Fruit fly (Drosophila melanogaster) whole organism, embryonic: ENCODE results near the gene RpL32.

ENCODE experiments used
- Adf1 ChIP-seq: fragments of 200-800 bp; sonication (Bioruptor generic); IDR thresholded peaks from 2 replicates; pipeline ENCODE4 v1.3.6; 2022; ENCODE audit warnings: missing biosample characterization, missing genetic modification characterization
- Atf6 ChIP-seq: fragments of 200-800 bp; sonication (Bioruptor generic); IDR thresholded peaks from 2 replicates; pipeline ENCODE4 v1.3.6; 2022; ENCODE audit warnings: missing biosample characterization, missing genetic modification characterization
- BEAF-32 ChIP-seq: fragments of 200-800 bp; sonication (Bioruptor generic); optimal IDR thresholded peaks from 3 replicates; lab custom pipeline; 2017; ENCODE audit warnings: missing biosample characterization, missing genetic modification characterization, mild to moderate bottlenecking, moderate library complexity, missing genetic modification reagents
- CG10462 ChIP-seq: fragments of 200-800 bp; sonication (Bioruptor generic); optimal IDR thresholded peaks from 2 replicates; lab custom pipeline; 2016; ENCODE audit warnings: missing biosample characterization, missing genetic modification characterization
- CG11560 ChIP-seq: fragments of 200-800 bp; sonication (Bioruptor generic); IDR thresholded peaks from 3 replicates; pipeline ENCODE4 v1.3.6; 2022; ENCODE audit warnings: missing biosample characterization, missing genetic modification characterization
- CG12391 ChIP-seq: fragments of 200-800 bp; sonication (Bioruptor generic); optimal IDR thresholded peaks from 3 replicates; lab custom pipeline; 2018; ENCODE audit warnings: missing biosample characterization, mild to moderate bottlenecking, missing genetic modification characterization, moderate library complexity
- CG12659 ChIP-seq: fragments of 200-800 bp; sonication (Bioruptor generic); optimal IDR thresholded peaks from 3 replicates; lab custom pipeline; 2017; ENCODE audit warnings: mild to moderate bottlenecking, missing biosample characterization, missing genetic modification reagents, missing genetic modification characterization
- CG13123 ChIP-seq: fragments of 200-800 bp; sonication (Bioruptor generic); optimal IDR thresholded peaks from 2 replicates; lab custom pipeline; 2016; ENCODE audit warnings: missing biosample characterization, missing genetic modification characterization
- CG1603 ChIP-seq: fragments of 200-800 bp; sonication (Bioruptor generic); optimal IDR thresholded peaks from 2 replicates; lab custom pipeline; 2019; ENCODE audit warnings: missing biosample characterization, mild to moderate bottlenecking, missing genetic modification characterization, moderate library complexity
- CG16863 ChIP-seq: fragments of 200-800 bp; sonication (Bioruptor generic); optimal IDR thresholded peaks from 3 replicates; lab custom pipeline; 2016; ENCODE audit warnings: missing biosample characterization, missing genetic modification characterization
- CG17328 ChIP-seq: fragments of 200-800 bp; sonication (Bioruptor generic); IDR thresholded peaks from 2 replicates; pipeline ENCODE4 v1.3.6; 2022; ENCODE audit warnings: missing biosample characterization, missing genetic modification characterization
- CG17568 ChIP-seq: fragments of 200-800 bp; sonication (Bioruptor generic); optimal IDR thresholded peaks from 2 replicates; lab custom pipeline; 2018; ENCODE audit warnings: missing biosample characterization, mild to moderate bottlenecking, missing genetic modification characterization, moderate library complexity
- CG17612 ChIP-seq: fragments of 200-800 bp; sonication (Bioruptor generic); IDR thresholded peaks from 2 replicates; pipeline ENCODE4 v1.3.6; 2022; ENCODE audit warnings: missing biosample characterization, missing genetic modification characterization
- CG18619 ChIP-seq: fragments of 200-800 bp; sonication (Bioruptor generic); optimal IDR thresholded peaks from 3 replicates; lab custom pipeline; 2017; ENCODE audit warnings: missing biosample characterization, mild to moderate bottlenecking, missing genetic modification characterization
- CG2678 ChIP-seq: fragments of 200-800 bp; sonication (Bioruptor generic); optimal IDR thresholded peaks from 3 replicates; lab custom pipeline; 2019; ENCODE audit warnings: missing biosample characterization, mild to moderate bottlenecking, missing genetic modification characterization, moderate library complexity
- CG3726 ChIP-seq: fragments of 200-800 bp; sonication (Bioruptor generic); IDR thresholded peaks from 3 replicates; pipeline ENCODE4, ENCODE4 v1.3.6; 2022; ENCODE audit warnings: missing biosample characterization, missing genetic modification characterization
- CG3995 ChIP-seq: fragments of 200-800 bp; sonication (Bioruptor generic); optimal IDR thresholded peaks from 3 replicates; lab custom pipeline; 2016; ENCODE audit warnings: missing biosample characterization, missing genetic modification characterization
- CG4404 ChIP-seq: fragments of 200-800 bp; sonication (Bioruptor generic); IDR thresholded peaks from 2 replicates; pipeline ENCODE4 v1.3.6; 2022; ENCODE audit warnings: missing biosample characterization, missing genetic modification characterization
- CG4854 ChIP-seq: fragments of 200-800 bp; sonication (Bioruptor generic); optimal IDR thresholded peaks from 2 replicates; lab custom pipeline; 2016; ENCODE audit warnings: missing biosample characterization, missing genetic modification characterization, inconsistent platforms
- CG5180 ChIP-seq: fragments of 200-800 bp; sonication (Bioruptor generic); optimal IDR thresholded peaks from 3 replicates; lab custom pipeline; 2017; ENCODE audit warnings: missing biosample characterization, missing genetic modification characterization, mild to moderate bottlenecking, moderate library complexity, missing genetic modification reagents
- CG6254 ChIP-seq: fragments of 200-800 bp; sonication (Bioruptor generic); optimal IDR thresholded peaks from 3 replicates; lab custom pipeline; 2017; ENCODE audit warnings: mild to moderate bottlenecking, missing biosample characterization, missing genetic modification reagents, missing genetic modification characterization
- CG7271 ChIP-seq: fragments of 200-800 bp; sonication (Bioruptor generic); optimal IDR thresholded peaks from 2 replicates; lab custom pipeline; 2018; ENCODE audit warnings: missing biosample characterization, mild to moderate bottlenecking, missing genetic modification characterization, moderate library complexity
- CG8290 ChIP-seq, 3 experiments: fragments of 200-800 bp; sonication (Bioruptor generic); optimal IDR thresholded peaks; 2 replicates each; lab custom pipeline; 2016 to 2019; ENCODE audit warnings: missing biosample characterization in 3 of 3, missing genetic modification characterization in 3 of 3, mild to moderate bottlenecking in 2 of 3, moderate library complexity in 1 of 3
- Doc2 ChIP-seq: fragments of 200-800 bp; sonication (Bioruptor generic); IDR thresholded peaks from 2 replicates; pipeline ENCODE4 v1.3.6; 2022; ENCODE audit warnings: missing biosample characterization, missing genetic modification characterization
- HHEX ChIP-seq: fragments of 200-800 bp; sonication (Bioruptor generic); optimal IDR thresholded peaks from 3 replicates; lab custom pipeline; 2017; ENCODE audit warnings: missing biosample characterization, mild to moderate bottlenecking, missing genetic modification characterization, missing genetic modification reagents
- Neu2 ChIP-seq: fragments of 200-800 bp; sonication (Bioruptor generic); optimal IDR thresholded peaks from 3 replicates; lab custom pipeline; 2016; ENCODE audit warnings: missing biosample characterization, missing genetic modification characterization, borderline replicate concordance
- Nf-YB ChIP-seq: fragments of 200-800 bp; sonication (Bioruptor generic); optimal IDR thresholded peaks from 3 replicates; lab custom pipeline; 2019; ENCODE audit warnings: missing biosample characterization, mild to moderate bottlenecking, missing genetic modification characterization, moderate library complexity
- Pdp1 ChIP-seq, 2 experiments: fragments of 200-800 bp; sonication (Bioruptor generic); optimal IDR thresholded peaks; 3 replicates each; lab custom pipeline; 2016; ENCODE audit warnings: missing biosample characterization in 2 of 2, missing genetic modification characterization in 2 of 2, mild to moderate bottlenecking in 1 of 2, moderate library complexity in 1 of 2
- Ravus ChIP-seq: fragments of 200-800 bp; sonication (Bioruptor generic); IDR thresholded peaks from 2 replicates; pipeline ENCODE4 v1.3.6; 2022; ENCODE audit warnings: missing biosample characterization, missing genetic modification characterization
- Rx ChIP-seq: fragments of 200-800 bp; sonication (Bioruptor generic); IDR thresholded peaks from 2 replicates; pipeline ENCODE4 v1.3.6; 2022; ENCODE audit warnings: missing biosample characterization, missing genetic modification characterization
- al ChIP-seq: fragments of 200-800 bp; sonication (Bioruptor generic); IDR thresholded peaks from 2 replicates; pipeline ENCODE4 v1.3.6; 2022; ENCODE audit warnings: missing biosample characterization, missing genetic modification characterization
- ash1 ChIP-seq: fragments of 200-800 bp; sonication (Bioruptor generic); optimal IDR thresholded peaks from 2 replicates; lab custom pipeline; 2018; ENCODE audit warnings: missing biosample characterization, mild to moderate bottlenecking, missing genetic modification characterization
- croc ChIP-seq: fragments of 200-800 bp; sonication (Bioruptor generic); conservative IDR thresholded peaks from 3 replicates; pipeline ENCODE4 v1.3.6; 2022; ENCODE audit warnings: missing biosample characterization, missing genetic modification characterization
- crol ChIP-seq: fragments of 200-800 bp; sonication (Bioruptor generic); IDR thresholded peaks from 2 replicates; pipeline ENCODE4 v1.3.6; 2022; ENCODE audit warnings: missing biosample characterization, missing genetic modification characterization
- fd64A ChIP-seq: fragments of 200-800 bp; sonication (Bioruptor generic); optimal IDR thresholded peaks from 3 replicates; lab custom pipeline; 2018; ENCODE audit warnings: missing biosample characterization, mild to moderate bottlenecking, missing genetic modification characterization
- ftz-f1 ChIP-seq: fragments of 200-800 bp; sonication (Bioruptor generic); optimal IDR thresholded peaks from 2 replicates; lab custom pipeline; 2016; ENCODE audit warnings: missing biosample characterization, missing genetic modification characterization
- grn ChIP-seq: fragments of 200-800 bp; sonication (Bioruptor generic); optimal IDR thresholded peaks from 3 replicates; lab custom pipeline; 2017; ENCODE audit warnings: missing biosample characterization, missing genetic modification characterization
- hb ChIP-seq: fragments of 200-800 bp; sonication (Bioruptor generic); IDR thresholded peaks from 3 replicates; pipeline ENCODE4 v1.3.6; 2022; ENCODE audit warnings: missing biosample characterization, missing genetic modification characterization; ENCODE audit not compliant: partially characterized antibody
- hbn ChIP-seq: fragments of 200-800 bp; sonication (Bioruptor generic); IDR thresholded peaks from 2 replicates; pipeline ENCODE4 v1.3.6; 2022; ENCODE audit warnings: missing biosample characterization, missing genetic modification characterization; ENCODE audit not compliant: partially characterized antibody
- lov ChIP-seq, 2 experiments: fragments of 200-800 bp in 1 of 2; fragments of >200 bp in 1 of 2; sonication (Bioruptor generic) in 1 of 2; IDR thresholded peaks in 1 of 2; optimal IDR thresholded peaks in 1 of 2; 2 replicates in 1 of 2; 3 replicates in 1 of 2; pipeline versions ENCODE4 v1.3.6 to Lab custom; 2017 to 2022; ENCODE audit warnings: missing biosample characterization in 1 of 2, missing genetic modification characterization in 1 of 2
- luna ChIP-seq: fragments of 200-800 bp; sonication (Bioruptor generic); optimal IDR thresholded peaks from 2 replicates; lab custom pipeline; 2016; ENCODE audit warnings: missing biosample characterization, missing genetic modification characterization
- org-1 ChIP-seq: fragments of 200-800 bp; sonication (Bioruptor generic); optimal IDR thresholded peaks from 2 replicates; lab custom pipeline; 2017; ENCODE audit warnings: missing biosample characterization, missing genetic modification characterization
- peb ChIP-seq: fragments of 200-800 bp; sonication (Bioruptor generic); IDR thresholded peaks from 2 replicates; pipeline ENCODE4 v1.3.6; 2022; ENCODE audit warnings: missing biosample characterization, missing genetic modification characterization
- phol ChIP-seq: fragments of 200-800 bp; sonication (Bioruptor generic); optimal IDR thresholded peaks from 3 replicates; lab custom pipeline; 2018; ENCODE audit warnings: missing biosample characterization, mild to moderate bottlenecking, missing genetic modification characterization, moderate library complexity
- so ChIP-seq: fragments of 200-800 bp; sonication (Bioruptor generic); IDR thresholded peaks from 3 replicates; pipeline ENCODE4 v1.3.6; 2022; ENCODE audit warnings: missing biosample characterization, missing genetic modification characterization
- stwl ChIP-seq: fragments of 200-800 bp; sonication (Bioruptor generic); optimal IDR thresholded peaks from 3 replicates; lab custom pipeline; 2018; ENCODE audit warnings: missing biosample characterization, mild to moderate bottlenecking, missing genetic modification characterization, moderate library complexity
- tgo ChIP-seq: fragments of 200-800 bp; sonication (Bioruptor generic); IDR thresholded peaks from 3 replicates; pipeline ENCODE4 v1.3.6; 2022; ENCODE audit warnings: missing biosample characterization, missing genetic modification characterization
- ttk ChIP-seq: fragments of 200-800 bp; sonication (Bioruptor generic); IDR thresholded peaks from 2 replicates; pipeline ENCODE4 v2.1.2; 2022; ENCODE audit warnings: missing biosample characterization, missing genetic modification characterization
- wor ChIP-seq: fragments of 200-800 bp; sonication (Bioruptor generic); IDR thresholded peaks from 2 replicates; pipeline ENCODE4 v1.3.6; 2022; ENCODE audit warnings: missing biosample characterization, missing genetic modification characterization

Gene RpL32

DNA sequence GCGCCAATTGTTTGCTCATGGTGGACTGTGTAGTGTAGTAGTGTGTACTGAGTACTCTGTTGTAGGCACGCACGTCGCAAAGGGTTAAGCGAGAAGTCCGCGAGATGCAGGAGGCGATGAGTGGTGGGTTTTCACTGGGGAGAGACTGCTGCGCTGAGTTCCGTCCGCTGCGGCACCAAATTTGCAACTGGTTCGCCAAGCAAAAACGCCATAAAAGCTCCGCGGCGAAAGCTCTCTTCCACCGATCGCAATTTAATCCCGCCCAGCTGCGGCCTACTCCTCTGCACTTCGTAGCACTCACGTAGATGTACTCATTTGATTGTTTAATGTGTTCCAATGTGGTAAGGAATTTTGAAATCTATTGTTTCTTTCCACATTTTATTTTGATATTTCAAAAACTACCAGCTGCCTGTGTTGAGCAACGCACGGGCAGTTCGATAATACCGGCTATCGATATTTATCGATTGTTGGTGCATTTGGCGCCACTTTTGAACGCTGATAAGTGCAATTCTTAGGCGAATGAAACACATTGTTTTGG is 30.9 kb downstream of the RpL32 start, which contains the start of gene CG7920 (continued):
- no peak for TF ChIP-seq so (GFP tag; lab: Robert Waterston, UW)
- no peak for TF ChIP-seq al
- peak; percentile 54; the same call in 1 of the 2 replicates for TF ChIP-seq hbn (GFP tag; lab: Robert Waterston, UW)
- 0 out of 2 replicates have a peak, but pooled peaks have one; percentile 21 for TF ChIP-seq crol (GFP tag; lab: Robert Waterston, UW)
- no peak for TF ChIP-seq wor (GFP tag; lab: Robert Waterston, UW)
- TF ChIP-seq CG13123 (GFP tag; lab: Kevin White, UChicago): no peak
- no peak for TF ChIP-seq CG17612
- TF ChIP-seq tgo (GFP tag; lab: Robert Waterston, UW): no peak
- no peak for TF ChIP-seq CG18619
- no peak for TF ChIP-seq CG5180 (GFP tag; lab: Kevin White, UChicago)
- no peak for TF ChIP-seq CG7271 (tag; lab: Kevin White, UChicago)
- no peak for TF ChIP-seq CG11560 (tag; lab: Robert Waterston, UW)
- TF ChIP-seq peb: no peak
- no peak for TF ChIP-seq CG3995 (GFP tag; lab: Kevin White, UChicago)
- TF ChIP-seq CG4404 (GFP tag; lab: Robert Waterston, UW): no peak
- peak; percentile 65; the same call in 1 of the 3 replicates for TF ChIP-seq hb (GFP tag; lab: Robert Waterston, UW)
- TF ChIP-seq CG10462: no peak
- no peak for TF ChIP-seq lov (optimal IDR thresholded peaks at IDR 0.05; lab: Kevin White, UChicago)
- no peak for TF ChIP-seq lov (GFP tag; IDR thresholded peaks at IDR 0.05; lab: Robert Waterston, UW)
- 0 out of 3 replicates have a peak, but pooled peaks have one; percentile 6 for TF ChIP-seq CG3726 (GFP tag; lab: Robert Waterston, UW)
- no peak for TF ChIP-seq croc (GFP tag; lab: Robert Waterston, UW)
- TF ChIP-seq org-1 (GFP tag; lab: Kevin White, UChicago): no peak
- TF ChIP-seq CG6254: no peak
- TF ChIP-seq CG17328 (GFP tag; lab: Robert Waterston, UW): no peak
- peak; percentile 10 for TF ChIP-seq CG2678 (tag; lab: Kevin White, UChicago)
- TF ChIP-seq CG1603 (tag; lab: Kevin White, UChicago): peak; percentile 63
- TF ChIP-seq CG4854: no peak
- peak; percentile 2 for TF ChIP-seq CG8290 (GFP tag; optimal IDR thresholded peaks at IDR 0.05; lab: Kevin White, UChicago)
- peak in 1 of 2 experiments; percentile 46 for TF ChIP-seq CG8290 (tag; optimal IDR thresholded peaks at IDR 0.05; lab: Kevin White, UChicago)
- TF ChIP-seq fd64A (GFP tag; lab: Kevin White, UChicago): no peak
- TF ChIP-seq stwl (tag; lab: Kevin White, UChicago): peak; percentile 44
- TF ChIP-seq phol (tag; lab: Kevin White, UChicago): peak; percentile 56
- no peak for TF ChIP-seq ftz-f1
- TF ChIP-seq luna (GFP tag; lab: Kevin White, UChicago): no peak
- TF ChIP-seq Neu2 (GFP tag; lab: Kevin White, UChicago): no peak
- TF ChIP-seq CG16863 (GFP tag; lab: Kevin White, UChicago): no peak
- no peak for TF ChIP-seq CG12391 (tag; lab: Kevin White, UChicago)
- no peak for TF ChIP-seq Doc2
- TF ChIP-seq grn (GFP tag; lab: Kevin White, UChicago): no peak
- TF ChIP-seq ttk (GFP tag; lab: Robert Waterston, UW): no peak
- TF ChIP-seq Ravus (GFP tag; lab: Robert Waterston, UW): no peak
- TF ChIP-seq CG17568 (GFP tag; lab: Kevin White, UChicago): no peak
- no peak for TF ChIP-seq Rx (GFP tag; lab: Robert Waterston, UW)
- no peak for TF ChIP-seq HHEX (GFP tag; lab: Kevin White, UChicago)
- peak; percentile 64 for TF ChIP-seq CG12659 (GFP tag; lab: Kevin White, UChicago)
- TF ChIP-seq Atf6 (GFP tag; lab: Robert Waterston, UW): no peak
- TF ChIP-seq Nf-YB: no peak
- TF ChIP-seq ash1 (GFP tag; lab: Kevin White, UChicago): no peak
- TF ChIP-seq Adf1 (GFP tag; lab: Robert Waterston, UW): no peak; the same call in 1 of the 2 replicates
- peak; percentile 87 for TF ChIP-seq BEAF-32 (GFP tag; lab: Kevin White, UChicago)
- peak in 1 of 2 experiments; percentile 10 for TF ChIP-seq Pdp1 (GFP tag; optimal IDR thresholded peaks at IDR 0.05; lab: Kevin White, UChicago)
